Worm (Caenorhabditis elegans): Measurements from ENCODE around the gene uncp-18.

ce11 chrIV:438384-438783 is 48.0 kb downstream of the uncp-18 start:
- TF ChIP-seq ama-1 (optimal IDR thresholded peaks at IDR 0.05) = no peak
- no peak for TF ChIP-seq pes-1 (GFP tag; IDR thresholded peaks at IDR 0.05)
- TF ChIP-seq aly-1 (tag; optimal IDR thresholded peaks at IDR 0.05) = no peak
- TF ChIP-seq tbx-37 (GFP tag; conservative IDR thresholded peaks at IDR 0.05) = no peak

Measured in whole organism, early embryonic.